Fruit fly (Drosophila melanogaster): ENCODE data around the gene MFS10.

MFS10 gene

dm6 chrX:13088025-13088805, 40.6 kb upstream of the MFS10 start (continued):
- no peak for TF ChIP-seq Stat92E (GFP tag; optimal IDR thresholded peaks at IDR 0.05)
- TF ChIP-seq CG1602 (GFP tag; optimal IDR thresholded peaks at IDR 0.05), result no peak
- TF ChIP-seq dmrt11E (tag; optimal IDR thresholded peaks at IDR 0.05), result no peak
- peak; percentile 57 for TF ChIP-seq CG15269 (tag; optimal IDR thresholded peaks at IDR 0.05)
- TF ChIP-seq da (GFP tag; optimal IDR thresholded peaks at IDR 0.05), result no peak
- peak; percentile 50 for TF ChIP-seq CG18262 (tag; optimal IDR thresholded peaks at IDR 0.05)
- no peak for TF ChIP-seq toy (GFP tag; IDR thresholded peaks at IDR 0.05)
- TF ChIP-seq sim (GFP tag; IDR thresholded peaks at IDR 0.05), result no peak
- no peak for TF ChIP-seq sima (GFP tag; optimal IDR thresholded peaks at IDR 0.05)
- peak; percentile 52 for TF ChIP-seq CG2678 (tag; optimal IDR thresholded peaks at IDR 0.05)
- TF ChIP-seq CG7786 (GFP tag; optimal IDR thresholded peaks at IDR 0.05), result no peak
- no peak for TF ChIP-seq Taf1 (GFP tag; IDR thresholded peaks at IDR 0.05)
- no peak for TF ChIP-seq CG15479 (GFP tag; optimal IDR thresholded peaks at IDR 0.05)
- no peak for TF ChIP-seq CG31388 (GFP tag; optimal IDR thresholded peaks at IDR 0.05)
- no peak for TF ChIP-seq gfzf (GFP tag; optimal IDR thresholded peaks at IDR 0.05)
- no peak for TF ChIP-seq CG17385 (GFP tag; optimal IDR thresholded peaks at IDR 0.05)
- no peak for TF ChIP-seq fd3F (GFP tag; optimal IDR thresholded peaks at IDR 0.05)
- TF ChIP-seq Opbp (GFP tag; IDR thresholded peaks at IDR 0.05; ENCODE audit: partially characterized antibody), result no peak
- peak; percentile 32 for TF ChIP-seq ind (GFP tag; optimal IDR thresholded peaks at IDR 0.05)
- no peak for TF ChIP-seq Vsx1 (GFP tag; optimal IDR thresholded peaks at IDR 0.05)
- TF ChIP-seq chif (GFP tag; optimal IDR thresholded peaks at IDR 0.05), result no peak
- no peak for TF ChIP-seq CG8944 (GFP tag; optimal IDR thresholded peaks at IDR 0.05)
- TF ChIP-seq CG12155 (GFP tag; optimal IDR thresholded peaks at IDR 0.05), result no peak
- TF ChIP-seq CG7928 (GFP tag; optimal IDR thresholded peaks at IDR 0.05), result no peak
- TF ChIP-seq Dref (GFP tag; IDR thresholded peaks at IDR 0.05), result no peak
- peak; percentile 36 for TF ChIP-seq CG9817 (tag; optimal IDR thresholded peaks at IDR 0.05)
- no peak for TF ChIP-seq NFAT (GFP tag; IDR thresholded peaks at IDR 0.05)
- no peak for TF ChIP-seq tgo (GFP tag; IDR thresholded peaks at IDR 0.05)
- TF ChIP-seq wek (GFP tag; optimal IDR thresholded peaks at IDR 0.05), result peak; percentile 56
- TF ChIP-seq tap (tag; optimal IDR thresholded peaks at IDR 0.05), result peak; percentile 8
- peak; percentile 32 for TF ChIP-seq CG8924 (tag; optimal IDR thresholded peaks at IDR 0.05)
- no peak for TF ChIP-seq Hey (tag; optimal IDR thresholded peaks at IDR 0.05)
- no peak for TF ChIP-seq NK7.1 (GFP tag; optimal IDR thresholded peaks at IDR 0.05)
- no peak for TF ChIP-seq CG6791 (GFP tag; IDR thresholded peaks at IDR 0.05; ENCODE audit: partially characterized antibody)
- no peak for TF ChIP-seq CG11085 (GFP tag; IDR thresholded peaks at IDR 0.05)
- no peak for TF ChIP-seq D (optimal IDR thresholded peaks at IDR 0.05)
- no peak for TF ChIP-seq D (GFP tag; optimal IDR thresholded peaks at IDR 0.05)
- no peak for TF ChIP-seq CG43689 (GFP tag; IDR thresholded peaks at IDR 0.05)
- TF ChIP-seq CG33213 (GFP tag; optimal IDR thresholded peaks at IDR 0.05), result no peak
- no peak for TF ChIP-seq Drgx (GFP tag; IDR thresholded peaks at IDR 0.05)
- TF ChIP-seq gem (tag; optimal IDR thresholded peaks at IDR 0.05), result peak; percentile 62
- no peak for TF ChIP-seq bigmax (GFP tag; optimal IDR thresholded peaks at IDR 0.05)
- TF ChIP-seq CG4360 (GFP tag; IDR thresholded peaks at IDR 0.05), result no peak
- no peak for TF ChIP-seq CG31224 (GFP tag; IDR thresholded peaks at IDR 0.05)
- TF ChIP-seq CG16813 (GFP tag; IDR thresholded peaks at IDR 0.05; ENCODE audit: partially characterized antibody), result no peak
- TF ChIP-seq rib (GFP tag; IDR thresholded peaks at IDR 0.05), result no peak
- TF ChIP-seq row (GFP tag; IDR thresholded peaks at IDR 0.05), result peak; percentile 67
- TF ChIP-seq CG4617 (GFP tag; optimal IDR thresholded peaks at IDR 0.05; ENCODE audit: borderline replicate concordance), result no peak
- TF ChIP-seq CG13296 (GFP tag; optimal IDR thresholded peaks at IDR 0.05), result no peak
- no peak for TF ChIP-seq Awh (GFP tag; IDR thresholded peaks at IDR 0.05)

All from whole organism, embryonic.